Worm (Caenorhabditis elegans) whole organism, L1 larva: ENCODE measurements around the gene fbxa-166.

ENCODE experiments used
- ces-1 ChIP-seq: fragments of 150-350 bp; optimal IDR thresholded peaks from 2 replicates; lab custom pipeline; 2014; ENCODE audit warnings: missing biosample characterization, missing genetic modification reagents, missing genetic modification characterization
- dpl-1 ChIP-seq, 3 experiments: fragments of 150-350 bp in 2 of 3; sonication (generic microtip) in 1 of 3; optimal IDR thresholded peaks; 2 replicates each; lab custom pipeline; 2014 to 2017; ENCODE audit warnings: missing biosample characterization in 3 of 3, missing genetic modification characterization in 3 of 3, missing genetic modification reagents in 3 of 3
- dsc-1 ChIP-seq: sonication (generic microtip); optimal IDR thresholded peaks from 2 replicates; lab custom pipeline; 2016; ENCODE audit warnings: mild to moderate bottlenecking, missing genetic modification characterization, missing compliant biosample characterization
- elt-3 ChIP-seq, 6 experiments: fragments of 150-350 bp in 1 of 6; sonication (generic microtip); optimal IDR thresholded peaks; 2 replicates each; lab custom pipeline; 2017 to 2018; ENCODE audit warnings: missing biosample characterization in 6 of 6, missing genetic modification characterization in 6 of 6, inconsistent platforms in 1 of 6
- fkh-10 ChIP-seq: sonication (generic microtip); optimal IDR thresholded peaks from 2 replicates; lab custom pipeline; 2017; ENCODE audit warnings: missing biosample characterization, missing genetic modification reagents, missing genetic modification characterization
- fos-1 ChIP-seq: fragments of 150-350 bp; optimal IDR thresholded peaks from 2 replicates; lab custom pipeline; 2014; ENCODE audit warnings: missing biosample characterization, missing genetic modification characterization
- mef-2 ChIP-seq: fragments of 150-350 bp; optimal IDR thresholded peaks from 2 replicates; lab custom pipeline; 2014; ENCODE audit warnings: missing biosample characterization, missing genetic modification characterization
- nhr-11 ChIP-seq: fragments of 150-350 bp; optimal IDR thresholded peaks from 2 replicates; lab custom pipeline; 2014; ENCODE audit warnings: missing biosample characterization, missing genetic modification characterization
- nhr-237 ChIP-seq: fragments of 150-350 bp; optimal IDR thresholded peaks from 2 replicates; lab custom pipeline; 2014; ENCODE audit warnings: missing biosample characterization, missing genetic modification characterization
- nhr-28 ChIP-seq: fragments of 150-350 bp; optimal IDR thresholded peaks from 2 replicates; lab custom pipeline; 2014; ENCODE audit warnings: missing biosample characterization, missing genetic modification characterization
- unc-130 ChIP-seq: fragments of 150-350 bp; optimal IDR thresholded peaks from 2 replicates; lab custom pipeline; 2017; ENCODE audit warnings: missing biosample characterization, missing genetic modification characterization, inconsistent platforms

DNA sequence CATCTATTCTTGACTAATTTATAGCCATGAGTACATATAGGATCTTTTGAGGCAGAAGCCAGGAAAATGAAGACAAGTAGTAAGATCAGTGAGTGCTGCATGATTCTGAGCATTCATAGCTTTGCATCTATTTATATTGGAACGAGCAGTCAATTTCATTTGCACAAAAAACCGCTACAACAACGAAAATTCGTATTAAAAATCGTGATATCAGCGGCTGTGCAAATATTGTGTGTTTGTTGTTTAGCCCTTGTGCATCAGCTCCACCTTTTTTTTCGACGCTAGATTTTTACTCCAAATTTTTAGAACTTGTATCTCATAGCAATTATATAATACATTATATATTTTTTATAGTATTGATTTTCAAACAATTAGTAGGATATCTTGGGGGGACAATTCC, 34.7 kb downstream of the fbxa-166 start, which contains the start of gene clec-21:
- no peak for TF ChIP-seq ces-1 (GFP tag; lab: Kevin White, UChicago)
- no peak for TF ChIP-seq nhr-237 (tag; lab: Kevin White, UChicago)
- no peak for TF ChIP-seq mef-2 (tag; lab: Kevin White, UChicago)
- TF ChIP-seq unc-130: no peak
- no peak for TF ChIP-seq elt-3 (tag; optimal IDR thresholded peaks at IDR 0.05; lab: Kevin White, UChicago)
- no peak for TF ChIP-seq dsc-1 (tag; lab: Kevin White, UChicago)
- no peak for TF ChIP-seq nhr-28 (tag; lab: Kevin White, UChicago)
- no peak for TF ChIP-seq fkh-10 (GFP tag; lab: Kevin White, UChicago)
- TF ChIP-seq nhr-11: no peak
- TF ChIP-seq fos-1 (tag; lab: Kevin White, UChicago): no peak
- TF ChIP-seq dpl-1 (GFP tag; optimal IDR thresholded peaks at IDR 0.05; lab: Kevin White, UChicago): no peak
